Worm (Caenorhabditis elegans) whole organism, young adult: ENCODE data around the gene spp-3.

Source experiments
- B0336.3 ChIP-seq: fragments of 200-800 bp; sonication (Bioruptor generic); IDR thresholded peaks from 2 replicates; pipeline ENCODE4 v1.3.6; 2022; ENCODE audit warnings: missing genetic modification characterization, missing compliant biosample characterization
- C06A6.2 ChIP-seq: fragments of 200-800 bp; sonication (Bioruptor generic); conservative IDR thresholded peaks from 2 replicates; pipeline ENCODE4 v1.3.6; 2022; ENCODE audit warnings: missing genetic modification characterization, missing compliant biosample characterization
- D2030.7 ChIP-seq: fragments of 200-800 bp; sonication (Bioruptor generic); IDR thresholded peaks from 2 replicates; pipeline ENCODE4 v1.3.6; 2022; ENCODE audit warnings: missing genetic modification reagents, missing genetic modification characterization, missing compliant biosample characterization
- F10E7.11 ChIP-seq: sonication (generic microtip); optimal IDR thresholded peaks from 2 replicates; lab custom pipeline; 2017; ENCODE audit warnings: mild to moderate bottlenecking, missing genetic modification characterization, moderate library complexity, missing compliant biosample characterization
- F23B12.7 ChIP-seq: sonication (generic microtip); optimal IDR thresholded peaks from 2 replicates; lab custom pipeline; 2017; ENCODE audit warnings: missing genetic modification characterization, mild to moderate bottlenecking, missing compliant biosample characterization, antibody characterized with exemption, moderate library complexity; ENCODE audit not compliant: insufficient read depth
- F49E8.2 ChIP-seq: sonication (generic microtip); optimal IDR thresholded peaks from 3 replicates; lab custom pipeline; 2017; ENCODE audit warnings: missing genetic modification characterization, mild to moderate bottlenecking, missing compliant biosample characterization, antibody characterized with exemption, moderate library complexity; ENCODE audit not compliant: insufficient read depth
- F52B5.7 ChIP-seq: sonication (generic microtip); optimal IDR thresholded peaks from 2 replicates; lab custom pipeline; 2016; ENCODE audit warnings: mild to moderate bottlenecking, missing genetic modification characterization, missing compliant biosample characterization
- T07F8.4 ChIP-seq: sonication (generic microtip); optimal IDR thresholded peaks from 2 replicates; lab custom pipeline; 2016; ENCODE audit warnings: mild to moderate bottlenecking, missing genetic modification characterization, moderate library complexity, missing compliant biosample characterization
- Y53G8AR.9 ChIP-seq: fragments of 200-800 bp; sonication (Bioruptor generic); conservative IDR thresholded peaks from 2 replicates; pipeline ENCODE4 v1.3.6; 2022; ENCODE audit warnings: missing genetic modification reagents, missing genetic modification characterization, missing compliant biosample characterization
- ZK185.1 ChIP-seq: sonication (generic microtip); optimal IDR thresholded peaks from 2 replicates; lab custom pipeline; 2016; ENCODE audit warnings: mild to moderate bottlenecking, missing genetic modification characterization, missing compliant biosample characterization; ENCODE audit not compliant: poor library complexity, severe bottlenecking
- ama-1 ChIP-seq, 3 experiments: fragments of 150-350 bp in 1 of 3; sonication (generic microtip) in 2 of 3; optimal IDR thresholded peaks; 2 replicates each; lab custom pipeline; 2014 to 2018; ENCODE audit warnings: missing biosample characterization in 2 of 3, missing genetic modification characterization in 2 of 3, missing genetic modification reagents in 2 of 3
- cebp-1 ChIP-seq, 2 experiments: fragments of 200-800 bp in 1 of 2; sonication (Bioruptor generic) in 1 of 2; sonication (generic microtip) in 1 of 2; IDR thresholded peaks in 1 of 2; optimal IDR thresholded peaks in 1 of 2; 2 replicates each; pipeline versions ENCODE4 v1.3.6 to Lab custom; 2017 to 2022; ENCODE audit warnings: missing compliant biosample characterization in 2 of 2, missing genetic modification characterization in 2 of 2, mild to moderate bottlenecking in 1 of 2, missing genetic modification reagents in 1 of 2, moderate library complexity in 1 of 2
- cebp-2 ChIP-seq: fragments of 200-800 bp; sonication (Bioruptor generic); IDR thresholded peaks from 2 replicates; pipeline ENCODE4 v1.3.6; 2022; ENCODE audit warnings: missing genetic modification characterization, missing compliant biosample characterization
- ceh-27 ChIP-seq: fragments of 200-800 bp; sonication (Bioruptor generic); optimal IDR thresholded peaks from 2 replicates; lab custom pipeline; 2018; ENCODE audit warnings: mild to moderate bottlenecking, missing genetic modification characterization, moderate library complexity, missing compliant biosample characterization
- chd-7 ChIP-seq: sonication (generic microtip); optimal IDR thresholded peaks from 2 replicates; lab custom pipeline; 2016; ENCODE audit warnings: mild to moderate bottlenecking, missing genetic modification characterization, moderate library complexity, missing compliant biosample characterization
- egl-18 ChIP-seq: fragments of 200-800 bp; sonication (Bioruptor generic); IDR thresholded peaks from 2 replicates; pipeline ENCODE4 v1.3.6; 2022; ENCODE audit warnings: missing genetic modification reagents, missing genetic modification characterization, missing compliant biosample characterization
- egl-44 ChIP-seq: fragments of 200-800 bp; sonication (Bioruptor generic); IDR thresholded peaks from 2 replicates; pipeline ENCODE4 v1.3.6; 2022; ENCODE audit warnings: missing genetic modification reagents, missing genetic modification characterization, missing compliant biosample characterization
- egrh-3 ChIP-seq: fragments of 200-800 bp; sonication (Bioruptor generic); IDR thresholded peaks from 2 replicates; pipeline ENCODE4 v1.3.6; 2022; ENCODE audit warnings: missing genetic modification reagents, missing genetic modification characterization, missing compliant biosample characterization
- gei-17 ChIP-seq: fragments of 200-800 bp; sonication (Bioruptor generic); optimal IDR thresholded peaks from 2 replicates; lab custom pipeline; 2018; ENCODE audit warnings: mild to moderate bottlenecking, missing genetic modification characterization, missing compliant biosample characterization
- hmg-1.2 ChIP-seq: fragments of 200-800 bp; sonication (Bioruptor generic); IDR thresholded peaks from 2 replicates; pipeline ENCODE4 v1.3.6; 2022; ENCODE audit warnings: missing genetic modification reagents, missing genetic modification characterization, missing compliant biosample characterization
- let-607 ChIP-seq, 2 experiments: fragments of 200-800 bp in 1 of 2; sonication (Bioruptor generic) in 1 of 2; sonication (generic microtip) in 1 of 2; optimal IDR thresholded peaks; 2 replicates each; lab custom pipeline; 2016 to 2018; ENCODE audit warnings: mild to moderate bottlenecking in 2 of 2, missing compliant biosample characterization in 2 of 2, missing genetic modification characterization in 2 of 2, moderate library complexity in 2 of 2, missing genotype in 1 of 2
- lin-54 ChIP-seq: fragments of 200-800 bp; sonication (Bioruptor generic); optimal IDR thresholded peaks from 2 replicates; lab custom pipeline; 2018; ENCODE audit warnings: mild to moderate bottlenecking, missing genetic modification characterization, missing compliant biosample characterization
- lir-1 ChIP-seq: fragments of 200-800 bp; sonication (Bioruptor generic); conservative IDR thresholded peaks from 2 replicates; pipeline ENCODE4 v1.3.6; 2022; ENCODE audit warnings: missing genetic modification reagents, missing genetic modification characterization, missing compliant biosample characterization
- lsy-27 ChIP-seq: sonication (generic microtip); optimal IDR thresholded peaks from 2 replicates; lab custom pipeline; 2017; ENCODE audit warnings: missing genetic modification characterization, mild to moderate bottlenecking, missing compliant biosample characterization, antibody characterized with exemption, missing genotype, borderline replicate concordance; ENCODE audit not compliant: insufficient read depth
- madf-10 ChIP-seq: sonication (generic microtip); optimal IDR thresholded peaks from 2 replicates; lab custom pipeline; 2016; ENCODE audit warnings: mild to moderate bottlenecking, missing genetic modification characterization, missing compliant biosample characterization
- madf-6 ChIP-seq: fragments of 200-800 bp; sonication (Bioruptor generic); IDR thresholded peaks from 2 replicates; pipeline ENCODE4 v1.3.6; 2022; ENCODE audit warnings: missing genetic modification reagents, missing genetic modification characterization, missing compliant biosample characterization
- mcd-1 ChIP-seq: fragments of 200-800 bp; sonication (Bioruptor generic); IDR thresholded peaks from 2 replicates; pipeline ENCODE4 v1.3.6; 2022; ENCODE audit warnings: missing genetic modification reagents, missing genetic modification characterization, missing compliant biosample characterization
- mel-28 ChIP-seq: sonication (generic microtip); optimal IDR thresholded peaks from 2 replicates; lab custom pipeline; 2016; ENCODE audit warnings: borderline replicate concordance, mild to moderate bottlenecking, missing genetic modification characterization, missing compliant biosample characterization
- nfya-1 ChIP-seq: sonication (generic microtip); optimal IDR thresholded peaks from 2 replicates; lab custom pipeline; 2017; ENCODE audit warnings: antibody characterized with exemption, missing compliant biosample characterization, missing genetic modification characterization, borderline replicate concordance; ENCODE audit not compliant: insufficient read depth
- nfya-2 ChIP-seq: fragments of 200-800 bp; sonication (Bioruptor generic); IDR thresholded peaks from 2 replicates; pipeline ENCODE4 v1.3.6; 2022; ENCODE audit warnings: missing genetic modification reagents, missing genetic modification characterization, missing compliant biosample characterization
- nfyb-1 ChIP-seq: fragments of 200-800 bp; sonication (Bioruptor generic); IDR thresholded peaks from 2 replicates; pipeline ENCODE4 v1.3.6; 2022; ENCODE audit warnings: missing genetic modification reagents, missing genetic modification characterization, missing compliant biosample characterization
- nhr-120 ChIP-seq: fragments of 200-800 bp; sonication (Bioruptor generic); IDR thresholded peaks from 2 replicates; pipeline ENCODE4 v1.3.6; 2022; ENCODE audit warnings: missing genetic modification characterization, missing compliant biosample characterization
- nhr-179 ChIP-seq: sonication (generic microtip); optimal IDR thresholded peaks from 2 replicates; lab custom pipeline; 2016; ENCODE audit warnings: mild to moderate bottlenecking, missing genetic modification characterization, missing compliant biosample characterization
- nhr-27 ChIP-seq: fragments of 200-800 bp; sonication (Bioruptor generic); optimal IDR thresholded peaks from 2 replicates; lab custom pipeline; 2018; ENCODE audit warnings: mild to moderate bottlenecking, missing genetic modification characterization, moderate library complexity, missing compliant biosample characterization
- nhr-80 ChIP-seq: sonication (generic microtip); optimal IDR thresholded peaks from 2 replicates; lab custom pipeline; 2016; ENCODE audit warnings: missing genetic modification characterization, missing compliant biosample characterization
- pbrm-1 ChIP-seq: fragments of 200-800 bp; sonication (Bioruptor generic); IDR thresholded peaks from 2 replicates; pipeline ENCODE4 v1.3.6; 2022; ENCODE audit warnings: missing genetic modification reagents, missing genetic modification characterization, missing compliant biosample characterization
- pha-4 ChIP-seq: fragments of 150-350 bp; sonication (generic microtip); optimal IDR thresholded peaks from 2 replicates; lab custom pipeline; 2014; ENCODE audit warnings: missing biosample characterization, missing genetic modification reagents, missing genetic modification characterization
- rcor-1 ChIP-seq: fragments of 200-800 bp; sonication (Bioruptor generic); IDR thresholded peaks from 2 replicates; pipeline ENCODE4 v1.3.6; 2022; ENCODE audit warnings: missing genetic modification reagents, missing genetic modification characterization, missing compliant biosample characterization
- repo-1 ChIP-seq: sonication (generic microtip); optimal IDR thresholded peaks from 2 replicates; lab custom pipeline; 2017; ENCODE audit warnings: mild to moderate bottlenecking, missing genetic modification characterization, missing compliant biosample characterization
- sptf-2 ChIP-seq: fragments of 200-800 bp; sonication (Bioruptor generic); optimal IDR thresholded peaks from 2 replicates; lab custom pipeline; 2018; ENCODE audit warnings: mild to moderate bottlenecking, missing genetic modification characterization, missing compliant biosample characterization
- tbp1 ChIP-seq: fragments of 200-800 bp; sonication (Bioruptor generic); optimal IDR thresholded peaks from 2 replicates; lab custom pipeline; 2018; ENCODE audit warnings: mild to moderate bottlenecking, missing genetic modification characterization, missing compliant biosample characterization
- xnd-1 ChIP-seq: sonication (generic microtip); optimal IDR thresholded peaks from 2 replicates; lab custom pipeline; 2016; ENCODE audit warnings: missing genotype, missing genetic modification reagents, missing genetic modification characterization, missing compliant biosample characterization
- zfh-2 ChIP-seq: fragments of 200-800 bp; sonication (Bioruptor generic); conservative IDR thresholded peaks from 2 replicates; pipeline ENCODE4 v1.3.6; 2022; ENCODE audit warnings: missing genetic modification reagents, missing genetic modification characterization, missing compliant biosample characterization
- ztf-18 ChIP-seq: sonication (generic microtip); optimal IDR thresholded peaks from 2 replicates; lab custom pipeline; 2016; ENCODE audit warnings: missing genotype, mild to moderate bottlenecking, missing genetic modification characterization, missing compliant biosample characterization
- ztf-6 ChIP-seq: fragments of 200-800 bp; sonication (Bioruptor generic); IDR thresholded peaks from 2 replicates; pipeline ENCODE4 v1.3.6; 2022; ENCODE audit warnings: missing genetic modification reagents, missing genetic modification characterization, missing compliant biosample characterization

The spp-3 gene

DNA sequence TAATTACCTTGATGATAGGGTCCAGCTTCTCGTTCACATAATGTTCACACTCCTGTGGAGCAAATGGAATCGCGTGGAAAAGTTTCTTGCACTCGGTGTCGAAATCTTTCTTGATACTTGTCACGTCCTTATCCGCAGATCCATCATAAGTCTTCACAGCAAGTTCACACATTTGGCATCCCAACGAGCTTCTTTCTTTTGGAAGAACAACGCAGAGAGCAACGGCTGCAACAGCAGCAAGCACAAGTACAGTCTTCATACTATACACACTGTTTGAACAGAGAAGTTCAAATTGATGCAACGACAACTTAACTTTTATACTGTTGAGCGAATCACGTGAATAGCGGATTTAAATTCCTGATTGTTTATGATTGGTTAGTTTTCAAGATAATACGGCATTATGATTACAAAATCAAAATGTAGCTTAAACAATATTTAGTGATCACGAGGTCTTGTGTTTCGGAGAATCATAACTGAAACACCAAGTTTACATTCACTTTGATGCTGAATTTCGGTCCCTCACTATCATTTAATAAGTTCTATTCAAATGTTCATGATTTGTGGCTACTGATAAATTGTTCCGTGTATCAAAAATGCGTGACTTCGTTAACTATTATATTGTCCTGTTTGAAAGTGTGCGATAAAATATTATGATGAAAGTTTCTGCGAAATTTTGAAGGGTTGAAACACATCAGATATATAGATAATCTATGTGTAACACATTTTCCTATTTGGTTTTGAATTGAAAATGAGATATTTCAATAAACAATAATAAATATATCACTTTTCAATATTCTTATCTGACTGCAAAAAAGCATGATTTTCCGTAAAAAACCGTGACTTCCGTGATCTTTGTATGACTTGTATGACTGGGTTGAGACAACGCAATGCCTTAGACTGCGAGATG, 1.6 kb upstream of the spp-3 start, which contains the start of the genes spp-2 and spp-6 (continued):
- TF ChIP-seq nfya-1 (tag; lab: Kevin White, UChicago) (no peak), F10E7.11 (tag; lab: Kevin White, UChicago) (no peak), chd-7 (tag; lab: Kevin White, UChicago) (no peak), nfyb-1 (peak; percentile 80), ZK185.1 (tag; lab: Kevin White, UChicago) (peak; percentile 3), Y53G8AR.9 (GFP tag; lab: Robert Waterston, UW) (peak; percentile 79), pbrm-1 (GFP tag; lab: Robert Waterston, UW) (no peak), nfya-2 (GFP tag; lab: Robert Waterston, UW) (no peak), mel-28 (no peak), lir-1 (GFP tag; lab: Robert Waterston, UW) (no peak), C06A6.2 (no peak), egl-18 (GFP tag; lab: Robert Waterston, UW) (no peak), xnd-1 (tag; lab: Kevin White, UChicago) (no peak), ztf-18 (tag; lab: Kevin White, UChicago) (no peak), cebp-1 (GFP tag; IDR thresholded peaks at IDR 0.05; lab: Robert Waterston, UW) (no peak), cebp-1 (tag; optimal IDR thresholded peaks at IDR 0.05; lab: Kevin White, UChicago) (peak; percentile 24), mcd-1 (GFP tag; lab: Robert Waterston, UW) (0 out of 2 replicates have a peak, but pooled peaks have one; percentile 16), gei-17 (GFP tag; lab: Kevin White, UChicago) (no peak), lsy-27 (tag; lab: Kevin White, UChicago) (no peak), pha-4 (tag; lab: Kevin White, UChicago) (no peak), B0336.3 (peak; percentile 35; the same call in 1 of the 2 replicates), egl-44 (0 out of 2 replicates have a peak, but pooled peaks have one; percentile 21), let-607 (tag; optimal IDR thresholded peaks at IDR 0.05; lab: Kevin White, UChicago) (no peak), ceh-27 (no peak), hmg-1.2 (0 out of 2 replicates have a peak, but pooled peaks have one; percentile 6), cebp-2 (GFP tag; lab: Robert Waterston, UW) (0 out of 2 replicates have a peak, but pooled peaks have one; percentile 24), lin-54 (GFP tag; lab: Kevin White, UChicago) (peak; percentile 24), T07F8.4 (tag; lab: Kevin White, UChicago) (no peak)

DNA sequence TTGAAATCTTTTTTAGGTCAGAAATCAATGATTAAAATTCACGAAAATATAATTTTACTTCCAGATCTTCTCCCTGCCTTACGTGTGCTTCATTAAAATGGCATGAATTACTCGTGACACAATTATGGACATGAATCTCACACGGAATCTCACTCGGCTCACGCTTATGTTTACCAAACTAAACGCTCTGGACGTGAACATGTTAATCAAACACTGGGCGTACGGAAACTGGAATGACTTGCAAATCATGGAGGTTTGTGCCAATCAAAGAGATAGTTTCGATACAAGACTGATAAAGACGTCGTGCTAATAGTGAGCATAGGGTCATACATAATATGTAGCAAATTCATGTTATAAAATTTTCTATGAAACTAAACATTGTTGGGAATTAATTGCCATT, 589 bp downstream of the spp-3 start:
- TF ChIP-seq zfh-2 (GFP tag; lab: Robert Waterston, UW) = no peak
- peak; percentile 27 for TF ChIP-seq repo-1
- TF ChIP-seq nhr-120 (GFP tag; lab: Robert Waterston, UW) = no peak
- TF ChIP-seq ama-1 (optimal IDR thresholded peaks at IDR 0.05; lab: Kevin White, UChicago) = no peak
- TF ChIP-seq ama-1 (GFP tag; optimal IDR thresholded peaks at IDR 0.05; lab: Kevin White, UChicago) = no peak
- no peak for TF ChIP-seq ztf-6 (GFP tag; lab: Robert Waterston, UW)
- TF ChIP-seq let-607 (tag; optimal IDR thresholded peaks at IDR 0.05; lab: Kevin White, UChicago) = no peak
- TF ChIP-seq tbp1 (GFP tag; lab: Kevin White, UChicago) = peak; percentile 3
- TF ChIP-seq F49E8.2 = no peak
- TF ChIP-seq sptf-2 (GFP tag; lab: Kevin White, UChicago) = no peak
- TF ChIP-seq D2030.7 = no peak
- no peak for TF ChIP-seq egrh-3 (GFP tag; lab: Robert Waterston, UW)
- TF ChIP-seq nhr-80 = peak; percentile 21
- TF ChIP-seq F10E7.11 (tag; lab: Kevin White, UChicago) = no peak
- TF ChIP-seq F23B12.7 (tag; lab: Kevin White, UChicago) = no peak
- TF ChIP-seq nhr-179 (tag; lab: Kevin White, UChicago) = no peak
- no peak for TF ChIP-seq madf-10 (tag; lab: Kevin White, UChicago)
- TF ChIP-seq F52B5.7 (tag; lab: Kevin White, UChicago) = no peak
- no peak for TF ChIP-seq madf-6 (GFP tag; lab: Robert Waterston, UW)
- no peak for TF ChIP-seq rcor-1
- TF ChIP-seq nhr-27 = no peak
